Worm (Caenorhabditis elegans): ENCODE measurements around the gene spsb-2.

DNA sequence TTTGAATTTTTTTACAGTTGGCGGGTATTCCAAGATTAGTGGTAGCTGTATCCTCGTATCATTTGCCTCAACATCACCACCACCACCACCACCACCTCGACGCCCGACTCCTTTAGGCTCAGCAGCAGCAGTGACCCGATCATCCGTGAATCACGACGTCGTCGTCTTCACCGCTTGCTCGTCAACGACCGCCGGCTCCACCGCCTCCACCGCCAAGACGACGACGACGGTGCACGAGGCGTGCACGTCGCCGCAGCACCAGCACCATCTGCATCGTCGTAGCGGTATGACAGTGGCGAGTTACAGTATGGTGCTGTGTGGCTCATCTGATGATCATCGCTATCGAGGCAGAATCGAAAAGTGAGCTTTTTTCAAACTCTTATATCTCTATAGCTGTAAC is 38.1 kb downstream of the spsb-2 start, which contains the start of gene rga-9:
- TF ChIP-seq T22C8.4 (GFP tag; IDR thresholded peaks at IDR 0.05) (no peak), med-1 (GFP tag; optimal IDR thresholded peaks at IDR 0.05; ENCODE audit: insufficient read depth) (no peak), ztf-23 (GFP tag; IDR thresholded peaks at IDR 0.05) (no peak), ztf-29 (GFP tag; IDR thresholded peaks at IDR 0.05) (no peak)

All from whole organism, midembryonic.